Fruit fly (Drosophila melanogaster): ENCODE measurements around the gene sas.

The sas gene

DNA sequence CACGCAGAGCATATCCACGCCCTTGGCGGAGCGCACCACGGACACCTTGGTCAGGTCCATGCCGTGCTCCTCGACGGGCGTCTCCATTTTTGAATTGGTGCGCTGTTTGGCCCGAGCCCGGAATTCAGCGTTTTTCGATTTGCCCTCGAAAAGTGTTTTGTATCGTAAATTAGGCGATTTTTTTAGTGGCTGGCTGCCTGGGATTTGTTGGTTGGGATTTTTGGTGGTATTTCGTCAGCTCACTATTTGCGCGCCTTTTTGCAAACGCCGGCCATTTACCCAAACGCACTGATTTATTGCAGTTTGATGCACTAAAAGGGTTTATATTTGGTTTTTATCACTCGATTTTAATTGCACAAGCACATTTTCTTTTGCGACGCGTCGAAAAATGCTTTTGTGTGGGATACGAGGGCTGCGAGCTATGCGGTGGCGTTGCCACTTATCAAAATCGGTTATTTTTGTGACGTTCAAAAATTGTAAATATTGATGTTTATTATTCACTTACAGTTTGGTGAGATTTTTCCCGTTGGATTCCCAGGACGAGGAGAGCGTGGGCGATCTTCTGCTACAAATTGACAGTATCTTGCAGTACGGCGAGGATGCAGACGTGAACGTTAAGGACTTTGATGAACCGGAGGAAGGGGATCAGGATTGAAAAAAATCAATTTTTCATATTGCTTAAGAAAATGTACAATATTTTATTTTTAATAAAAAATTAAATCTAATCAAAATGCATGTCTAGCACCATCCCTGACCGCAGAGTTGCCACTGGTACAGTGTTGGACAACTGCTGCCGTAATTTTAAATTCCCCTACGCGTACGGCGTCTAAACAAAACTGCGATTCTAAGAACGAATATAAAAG lies 11.8 kb upstream of the sas start, which contains the start of the genes gfzf and Sas-4 (continued):
- TF ChIP-seq Max (GFP tag; optimal IDR thresholded peaks at IDR 0.05) (peak; percentile 55), pita (GFP tag; optimal IDR thresholded peaks at IDR 0.05) (no peak), CG3995 (GFP tag; optimal IDR thresholded peaks at IDR 0.05) (peak; percentile 39), Ravus (GFP tag; IDR thresholded peaks at IDR 0.05) (no peak; the same call in 1 of the 2 replicates), Taf1 (GFP tag; IDR thresholded peaks at IDR 0.05) (peak; percentile 48), CG9727 (GFP tag; optimal IDR thresholded peaks at IDR 0.05) (peak; percentile 68), CG10147 (GFP tag; optimal IDR thresholded peaks at IDR 0.05) (no peak), dmrt11E (tag; optimal IDR thresholded peaks at IDR 0.05) (peak; percentile 66), CG10321 (GFP tag; IDR thresholded peaks at IDR 0.05) (no peak), CG11398 (GFP tag; optimal IDR thresholded peaks at IDR 0.05) (no peak), cg (GFP tag; optimal IDR thresholded peaks at IDR 0.05) (no peak), sqz (GFP tag; optimal IDR thresholded peaks at IDR 0.05) (no peak), tx (GFP tag; optimal IDR thresholded peaks at IDR 0.05) (peak; percentile 29), lab (GFP tag; optimal IDR thresholded peaks at IDR 0.05) (peak; percentile 41), CG4360 (GFP tag; IDR thresholded peaks at IDR 0.05) (no peak), CG34376 (GFP tag; optimal IDR thresholded peaks at IDR 0.05) (no peak), croc (GFP tag; conservative IDR thresholded peaks at IDR 0.05) (no peak; the same call in 2 of the 3 replicates), CG11504 (tag; optimal IDR thresholded peaks at IDR 0.05) (no peak), Ssrp (tag; optimal IDR thresholded peaks at IDR 0.05) (peak; percentile 69), Mad (GFP tag; optimal IDR thresholded peaks at IDR 0.05) (peak; percentile 9), CG2129 (GFP tag; IDR thresholded peaks at IDR 0.05; ENCODE audit: partially characterized antibody) (no peak), bsh (GFP tag; optimal IDR thresholded peaks at IDR 0.05) (peak in 1 of 2 experiments; percentile 53), lilli (GFP tag; optimal IDR thresholded peaks at IDR 0.05) (peak; percentile 78), Oli (tag; optimal IDR thresholded peaks at IDR 0.05) (peak; percentile 47), tup (GFP tag; optimal IDR thresholded peaks at IDR 0.05) (no peak), luna (GFP tag; optimal IDR thresholded peaks at IDR 0.05) (peak; percentile 36), CG12236 (GFP tag; optimal IDR thresholded peaks at IDR 0.05) (no peak), Sry-β (GFP tag; optimal IDR thresholded peaks at IDR 0.05) (no peak), ab (GFP tag; optimal IDR thresholded peaks at IDR 0.05) (no peak), CG7963 (GFP tag; IDR thresholded peaks at IDR 0.05; ENCODE audit: partially characterized antibody) (no peak), vfl (GFP tag; optimal IDR thresholded peaks at IDR 0.05) (peak; percentile 30), HLH4C (GFP tag; IDR thresholded peaks at IDR 0.05; ENCODE audit: partially characterized antibody) (no peak), CG8478 (optimal IDR thresholded peaks at IDR 0.05) (no peak), CG15073 (GFP tag; optimal IDR thresholded peaks at IDR 0.05) (no peak), H15 (GFP tag; IDR thresholded peaks at IDR 0.05) (peak; percentile 46; the same call in 2 of the 3 replicates), CG10209 (GFP tag; optimal IDR thresholded peaks at IDR 0.05) (peak; percentile 66), NC2β (GFP tag; optimal IDR thresholded peaks at IDR 0.05) (no peak), TFAM (GFP tag; optimal IDR thresholded peaks at IDR 0.05) (no peak), dmrt99B (tag; optimal IDR thresholded peaks at IDR 0.05) (no peak), fru (optimal IDR thresholded peaks at IDR 0.05) (no peak), CG2199 (GFP tag; IDR thresholded peaks at IDR 0.05) (no peak), ase (GFP tag; IDR thresholded peaks at IDR 0.05) (no peak), Dfd (GFP tag; optimal IDR thresholded peaks at IDR 0.05) (no peak), peb (GFP tag; IDR thresholded peaks at IDR 0.05) (peak; percentile 51; the same call in 1 of the 2 replicates), gem (tag; optimal IDR thresholded peaks at IDR 0.05) (no peak), CG10274 (GFP tag; optimal IDR thresholded peaks at IDR 0.05) (peak; percentile 37), sna (GFP tag; IDR thresholded peaks at IDR 0.05; ENCODE audit: partially characterized antibody) (no peak), nmo (GFP tag; optimal IDR thresholded peaks at IDR 0.05) (peak; percentile 76), Ets65A (GFP tag) (peak; percentile 95)

Data from whole organism, embryonic.